Worm (Caenorhabditis elegans): ENCODE measurements around the gene B0280.17.
A peak's percentile ranks its signal among the peaks of the same experiment; 100 is the strongest.

Gene B0280.17

DNA sequence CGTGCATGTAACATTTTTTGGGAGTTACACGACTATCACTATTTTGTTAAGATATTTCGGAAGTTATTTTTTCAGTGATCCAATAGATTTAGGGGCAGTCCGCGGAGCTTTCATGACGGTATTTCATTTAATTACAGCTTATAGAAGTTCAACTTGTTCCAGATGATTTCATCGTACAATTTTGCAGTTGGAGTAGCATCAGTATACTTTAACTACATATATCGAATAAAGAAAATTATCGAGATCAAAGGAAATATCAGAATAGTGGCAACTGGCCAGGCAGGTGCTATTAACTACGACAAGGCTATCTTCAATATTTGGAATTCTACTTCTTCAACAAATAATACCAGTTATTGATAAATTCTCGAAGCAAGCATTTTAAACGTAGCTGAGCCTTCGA, 42.6 kb upstream of the B0280.17 start:
- TF ChIP-seq efl-1 (optimal IDR thresholded peaks at IDR 0.05) (no peak), efl-1 (GFP tag; optimal IDR thresholded peaks at IDR 0.05 in 1 of 2) (peak in 1 of 2 experiments; percentile 85), lsy-2 (tag; optimal IDR thresholded peaks at IDR 0.05) (peak in 1 of 2 experiments; percentile 14), fos-1 (tag; optimal IDR thresholded peaks at IDR 0.05) (no peak), nhr-85 (tag) (peak; percentile 46)

DNA sequence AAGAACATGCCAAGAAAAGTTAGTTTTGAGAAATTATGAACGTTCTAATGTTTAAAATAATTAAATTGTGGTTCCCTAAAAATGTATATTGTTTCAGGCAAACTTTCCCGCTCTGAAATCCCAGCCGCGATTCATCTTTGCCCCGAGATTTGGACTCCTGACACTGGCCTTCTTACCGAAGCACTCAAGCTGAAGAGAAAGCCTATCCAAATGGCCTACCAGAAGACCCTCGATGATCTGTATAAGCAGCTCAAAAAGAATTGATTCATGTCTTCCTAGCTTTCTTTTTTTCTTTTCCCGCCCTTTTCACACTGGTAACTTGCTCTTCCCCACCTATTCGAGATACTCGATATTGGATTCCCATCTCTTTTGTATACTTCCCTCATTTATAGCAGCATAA, 34.2 kb upstream of the B0280.17 start:
- no peak for TF ChIP-seq ztf-4 (tag; optimal IDR thresholded peaks at IDR 0.05)
- no peak for TF ChIP-seq fkh-8 (tag; optimal IDR thresholded peaks at IDR 0.05)
- TF ChIP-seq alr-1 (tag; optimal IDR thresholded peaks at IDR 0.05; ENCODE audit: borderline replicate concordance), result no peak
- no peak for TF ChIP-seq aha-1 (tag; optimal IDR thresholded peaks at IDR 0.05)
- no peak for TF ChIP-seq mab-9 (GFP tag; IDR thresholded peaks at IDR 0.05)

DNA sequence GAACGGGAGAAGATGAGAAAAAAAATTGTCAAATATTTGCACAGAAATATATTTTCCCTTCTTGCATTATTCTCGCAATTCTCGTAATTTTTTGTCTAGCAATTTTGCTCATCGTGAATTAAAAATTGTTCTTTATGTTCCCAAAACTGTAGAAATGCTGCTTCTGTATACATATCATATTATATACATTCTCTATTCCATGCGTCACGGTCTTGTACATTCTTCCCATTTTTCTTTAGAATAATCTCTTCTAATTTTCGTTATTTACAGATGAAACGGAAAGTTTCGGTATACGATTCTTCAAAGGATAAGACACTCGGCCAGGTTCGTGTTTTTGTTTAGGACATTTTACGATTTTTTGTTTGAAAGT, 31.6 kb upstream of the B0280.17 start, which contains the start of gene acs-4:
TSS of gene acs-4 (plus strand) at position 271 of the 370 bp plus-strand sequence.
- TF ChIP-seq blmp-1 (tag; optimal IDR thresholded peaks at IDR 0.05), result peak; percentile 12
- no peak for TF ChIP-seq fkh-8 (tag; optimal IDR thresholded peaks at IDR 0.05)

DNA sequence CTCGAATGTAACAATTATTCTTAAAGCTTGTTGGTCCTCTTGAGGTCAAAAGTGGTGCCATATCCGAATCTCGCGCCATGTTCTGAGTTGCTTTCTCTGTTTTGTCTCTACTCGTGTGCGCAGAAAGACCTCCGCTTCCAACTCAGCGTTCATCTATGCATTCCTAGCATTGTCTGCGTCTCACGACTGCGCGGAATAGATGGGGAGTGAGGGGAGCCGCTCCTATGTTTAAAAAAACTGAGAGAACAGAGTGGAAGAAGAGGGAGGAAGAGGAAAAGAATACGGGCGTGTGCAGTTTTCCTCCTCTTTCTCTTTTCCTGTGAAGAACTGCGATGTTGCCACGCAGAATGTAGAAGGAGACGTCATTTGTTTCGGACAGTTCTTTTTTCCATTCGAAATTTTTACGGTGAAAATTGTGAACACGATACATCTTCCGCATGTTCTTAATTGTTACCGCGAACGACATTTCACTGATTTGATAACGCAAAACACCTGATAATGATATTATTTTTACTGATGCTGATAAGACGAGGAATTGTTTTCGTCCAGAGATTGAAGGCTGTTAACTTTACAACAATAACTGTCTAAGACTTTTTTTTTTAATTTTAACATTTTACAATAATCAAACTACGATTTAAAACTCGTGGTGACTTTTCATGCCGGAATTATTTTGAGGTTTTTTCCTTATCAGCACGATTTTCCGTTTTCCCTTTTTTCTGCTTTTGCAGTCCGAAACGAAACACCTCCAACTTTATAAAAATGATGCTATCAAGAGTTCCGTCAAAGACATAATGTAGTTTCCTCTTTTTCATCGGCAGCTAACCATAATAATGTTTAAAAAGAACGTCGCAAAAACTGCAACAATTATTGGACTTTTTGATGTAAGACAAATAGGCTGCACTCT, 31.0 kb upstream of the B0280.17 start:
- peak in 2 of 3 experiments; percentile 16 to 49 for TF ChIP-seq dpl-1 (GFP tag; optimal IDR thresholded peaks at IDR 0.05)
- TF ChIP-seq ceh-82 (tag; optimal IDR thresholded peaks at IDR 0.05), result peak; percentile 40 to 51 (median 47)
- peak; percentile 51 for TF ChIP-seq skn-1 (tag; optimal IDR thresholded peaks at IDR 0.05)
- TF ChIP-seq mef-2 (tag; optimal IDR thresholded peaks at IDR 0.05), result no peak
- peak; percentile 12 for TF ChIP-seq elt-2 (tag; optimal IDR thresholded peaks at IDR 0.05)
- no peak for TF ChIP-seq unc-62 (GFP tag; optimal IDR thresholded peaks at IDR 0.05)
- TF ChIP-seq unc-86 (tag; optimal IDR thresholded peaks at IDR 0.05), result peak; percentile 14
- no peak for TF ChIP-seq irx-1 (tag; optimal IDR thresholded peaks at IDR 0.05)
- TF ChIP-seq zip-4 (GFP tag; optimal IDR thresholded peaks at IDR 0.05), result no peak
- TF ChIP-seq F16B12.6 (tag; optimal IDR thresholded peaks at IDR 0.05), result peak; percentile 23
- peak; percentile 30 for TF ChIP-seq rnt-1 (tag; optimal IDR thresholded peaks at IDR 0.05)
- TF ChIP-seq snu-23 (GFP tag; optimal IDR thresholded peaks at IDR 0.05), result peak; percentile 51
- peak; percentile 10 to 61 for TF ChIP-seq lin-35 (GFP tag; optimal IDR thresholded peaks at IDR 0.05)
- peak; percentile 82 for TF ChIP-seq mep-1 (tag; optimal IDR thresholded peaks at IDR 0.05)
- peak; percentile 14 for TF ChIP-seq snpc-4 (tag; optimal IDR thresholded peaks at IDR 0.05)
- peak; percentile 12 to 63 for TF ChIP-seq lsy-2 (tag; optimal IDR thresholded peaks at IDR 0.05)
- TF ChIP-seq ceh-63 (GFP tag; optimal IDR thresholded peaks at IDR 0.05), result no peak
- no peak for TF ChIP-seq fkh-10 (GFP tag; optimal IDR thresholded peaks at IDR 0.05)
- peak; percentile 61 for TF ChIP-seq efl-1 (optimal IDR thresholded peaks at IDR 0.05)
- peak in 1 of 2 experiments; percentile 38 for TF ChIP-seq efl-1 (GFP tag; optimal IDR thresholded peaks at IDR 0.05 in 1 of 2)
- no peak for TF ChIP-seq nhr-20 (tag; optimal IDR thresholded peaks at IDR 0.05)
- no peak for TF ChIP-seq lir-3 (tag; optimal IDR thresholded peaks at IDR 0.05; ENCODE audit: poor library complexity)
- TF ChIP-seq efl-3 (GFP tag; optimal IDR thresholded peaks at IDR 0.05), result no peak
- no peak for TF ChIP-seq ama-1 (optimal IDR thresholded peaks at IDR 0.05)
- peak in 1 of 6 experiments; percentile 14 for TF ChIP-seq elt-3 (tag; optimal IDR thresholded peaks at IDR 0.05)
- no peak for TF ChIP-seq mab-9 (GFP tag; IDR thresholded peaks at IDR 0.05)
- TF ChIP-seq nhr-76 (tag; optimal IDR thresholded peaks at IDR 0.05), result no peak
- TF ChIP-seq nhr-90 (tag; optimal IDR thresholded peaks at IDR 0.05; ENCODE audit: poor library complexity), result no peak
- peak; percentile 8 for TF ChIP-seq nhr-237 (tag; optimal IDR thresholded peaks at IDR 0.05)
- TF ChIP-seq fkh-4 (tag; optimal IDR thresholded peaks at IDR 0.05; ENCODE audit: borderline replicate concordance), result no peak
- TF ChIP-seq nhr-19 (GFP tag; conservative IDR thresholded peaks at IDR 0.05), result no peak
- no peak for TF ChIP-seq ceh-8 (GFP tag; optimal IDR thresholded peaks at IDR 0.05)
- TF ChIP-seq nhr-71 (tag; optimal IDR thresholded peaks at IDR 0.05), result peak; percentile 65
- TF ChIP-seq fos-1 (tag; optimal IDR thresholded peaks at IDR 0.05), result no peak
- TF ChIP-seq aha-1 (tag; optimal IDR thresholded peaks at IDR 0.05), result no peak
- no peak for TF ChIP-seq sptf-1 (tag; optimal IDR thresholded peaks at IDR 0.05)
- TF ChIP-seq unc-98 (GFP tag; IDR thresholded peaks at IDR 0.05), result no peak
- no peak for TF ChIP-seq C04F5.9 (tag; optimal IDR thresholded peaks at IDR 0.05)
- peak; percentile 45 for TF ChIP-seq nhr-77 (tag; optimal IDR thresholded peaks at IDR 0.05)
